Worm (Caenorhabditis elegans) whole organism, late embryonic: Measurements from ENCODE around the gene F22F7.4.

Experiments used
- sdc-2 ChIP-seq: sonication (generic microtip); optimal IDR thresholded peaks from 2 replicates; lab custom pipeline; 2016; ENCODE audit warnings: missing genotype, missing genetic modification characterization, missing compliant biosample characterization
- unc-55 ChIP-seq: sonication (generic microtip); optimal IDR thresholded peaks from 2 replicates; lab custom pipeline; 2017; ENCODE audit warnings: missing biosample characterization, missing genetic modification reagents, missing genetic modification characterization

DNA sequence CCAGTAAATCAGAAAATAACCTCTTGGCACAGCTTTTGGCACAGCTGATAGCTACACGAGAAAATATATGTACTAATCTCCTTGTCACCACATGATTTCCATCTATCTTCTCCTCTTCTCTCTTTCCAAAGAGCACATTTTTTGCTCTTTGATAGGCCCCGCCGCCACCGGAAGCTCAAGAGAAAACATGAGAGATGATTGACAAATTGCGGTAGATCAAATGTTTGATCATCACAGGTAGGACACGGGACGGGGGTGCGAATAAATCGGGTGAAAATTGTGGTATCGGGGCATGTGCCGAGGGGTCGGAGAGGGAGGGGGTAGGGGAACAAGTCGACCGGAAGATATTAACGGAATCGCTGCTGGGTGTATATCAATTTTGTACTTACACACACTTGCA is 29.8 kb downstream of the F22F7.4 start:
- TF ChIP-seq unc-55 (peak; percentile 50), sdc-2 (tag; lab: Kevin White, UChicago) (no peak)
